Worm (Caenorhabditis elegans): ENCODE measurements around the gene twk-45.

DNA sequence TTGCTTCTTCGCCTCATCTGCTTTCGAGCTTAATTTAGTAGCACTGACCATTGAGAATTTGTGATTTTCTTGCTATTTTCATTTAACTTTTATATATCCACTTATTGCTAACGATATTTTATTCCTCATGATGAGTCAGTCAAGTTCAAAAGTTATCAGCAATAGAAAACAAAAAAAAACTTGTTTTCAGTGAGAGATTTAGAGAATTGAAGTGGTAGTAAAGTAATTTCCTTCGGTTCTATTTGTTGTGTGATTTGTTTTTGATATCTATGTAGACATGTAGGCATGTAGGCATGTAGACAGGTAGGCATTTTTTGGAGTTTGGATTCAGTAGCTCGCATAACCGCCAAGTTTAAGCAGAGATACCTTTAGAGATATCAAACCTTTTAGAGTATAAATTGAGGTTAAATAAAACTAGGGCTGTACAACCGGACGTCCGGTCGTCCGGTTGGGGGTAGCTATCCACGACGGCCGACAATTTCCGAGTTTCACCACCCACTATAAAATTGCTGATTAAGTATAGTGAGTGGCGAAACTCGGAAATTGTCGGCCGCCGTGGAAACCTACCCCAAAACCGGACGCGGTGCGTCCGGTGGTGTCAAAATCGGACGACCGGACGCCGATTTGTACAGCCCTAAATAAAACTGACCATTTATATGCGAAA lies 39.3 kb upstream of the twk-45 start, which contains the start of gene Y71H2AR.2:
- TF ChIP-seq zag-1 (tag; optimal IDR thresholded peaks at IDR 0.05) (no peak), ztf-4 (tag; optimal IDR thresholded peaks at IDR 0.05) (no peak), unc-62 (GFP tag; optimal IDR thresholded peaks at IDR 0.05) (no peak)

Data from whole organism, L2 larva.